Worm (Caenorhabditis elegans) whole organism, L1 larva: ENCODE data around the gene hen-1.
A peak's percentile ranks its signal among the peaks of the same experiment; 100 is the strongest.

Experiments used
- dpl-1 ChIP-seq, 3 experiments: fragments of 150-350 bp in 2 of 3; sonication (generic microtip) in 1 of 3; optimal IDR thresholded peaks; 2 replicates each; lab custom pipeline; 2014 to 2017; ENCODE audit warnings: missing biosample characterization in 3 of 3, missing genetic modification characterization in 3 of 3, missing genetic modification reagents in 3 of 3
- egl-27 ChIP-seq, 2 experiments: fragments of 150-350 bp in 1 of 2; sonication (generic microtip); optimal IDR thresholded peaks; 3 replicates each; lab custom pipeline; 2017 to 2018; ENCODE audit warnings: missing biosample characterization in 2 of 2, missing genetic modification characterization in 2 of 2, missing genetic modification reagents in 2 of 2
- lin-15B ChIP-seq: fragments of 150-350 bp; sonication (generic microtip); optimal IDR thresholded peaks from 3 replicates; lab custom pipeline; 2014; ENCODE audit warnings: missing biosample characterization, missing genetic modification characterization
- mef-2 ChIP-seq: fragments of 150-350 bp; optimal IDR thresholded peaks from 2 replicates; lab custom pipeline; 2014; ENCODE audit warnings: missing biosample characterization, missing genetic modification characterization
- nhr-237 ChIP-seq: fragments of 150-350 bp; optimal IDR thresholded peaks from 2 replicates; lab custom pipeline; 2014; ENCODE audit warnings: missing biosample characterization, missing genetic modification characterization
- pqm-1 ChIP-seq: sonication (generic microtip); optimal IDR thresholded peaks from 3 replicates; lab custom pipeline; 2017; ENCODE audit warnings: missing biosample characterization, missing genetic modification characterization
- unc-62 ChIP-seq: fragments of 150-350 bp; optimal IDR thresholded peaks from 2 replicates; lab custom pipeline; 2014; ENCODE audit warnings: missing biosample characterization, missing genetic modification reagents, missing genetic modification characterization
- unc-86 ChIP-seq: sonication (generic microtip); optimal IDR thresholded peaks from 2 replicates; lab custom pipeline; 2016; ENCODE audit warnings: missing genetic modification characterization, missing compliant biosample characterization

DNA sequence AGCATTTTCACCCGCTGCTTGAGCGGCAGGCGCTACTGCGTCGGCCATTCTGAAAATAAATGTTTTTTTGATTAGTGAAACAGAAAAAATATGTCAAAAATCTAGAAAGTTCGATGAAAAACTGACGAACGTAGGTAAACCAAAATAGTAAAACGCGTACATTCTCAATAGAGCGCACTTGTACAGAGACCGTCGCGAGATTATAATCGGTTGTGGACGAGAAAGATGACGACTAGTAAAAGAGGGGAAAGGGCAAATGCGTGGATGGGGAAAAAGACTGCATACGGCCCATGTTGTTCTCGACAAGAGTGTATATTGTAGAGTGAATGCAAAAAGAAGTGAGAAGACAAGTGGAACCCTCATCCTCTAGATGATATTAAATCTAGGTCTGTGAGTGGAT, 16.5 kb downstream of the hen-1 start, which contains the start of gene C36B7.6:
- TF ChIP-seq nhr-237 (tag; lab: Kevin White, UChicago) (no peak), egl-27 (tag; optimal IDR thresholded peaks at IDR 0.05; lab: Kevin White, UChicago) (no peak), pqm-1 (no peak), unc-62 (GFP tag; lab: Kevin White, UChicago) (no peak), mef-2 (no peak), dpl-1 (GFP tag; optimal IDR thresholded peaks at IDR 0.05; lab: Kevin White, UChicago) (peak; percentile 16 to 31 (median 29)), lin-15B (tag; lab: Kevin White, UChicago) (peak; percentile 22), unc-86 (tag; lab: Kevin White, UChicago) (no peak)
